Worm (Caenorhabditis elegans) whole organism, dauer: ENCODE measurements around the gene irld-57.

ENCODE experiments used
- unc-62 ChIP-seq: sonication (generic microtip); optimal IDR thresholded peaks from 2 replicates; lab custom pipeline; 2017; ENCODE audit warnings: missing biosample characterization, missing genetic modification reagents, missing genetic modification characterization

irld-57 gene

ce11 chrV:15733020-15733419 is 6.5 kb upstream of the irld-57 start:
- TF ChIP-seq unc-62 (GFP tag; lab: Kevin White, UChicago): no peak

ce11 chrV:15732209-15732608 is 5.7 kb upstream of the irld-57 start, which contains the start of gene str-38:
str-38 (minus strand) TSS chrV:15732309.
- TF ChIP-seq unc-62 (GFP tag; lab: Kevin White, UChicago): no peak

- no peak for TF ChIP-seq unc-62 (GFP tag; lab: Kevin White, UChicago)
These were observed 3.9 kb upstream of the irld-57 start, which contains the start of gene Y6E2A.10 for ce11 chrV:15730459-15730858. Y6E2A.10 (minus strand) TSS chrV:15730559.

ce11 chrV:15721888-15722287 is 4.6 kb downstream of the irld-57 start, which contains the start of gene srh-140:
srh-140 (plus strand) TSS chrV:15722188.
- no peak for TF ChIP-seq unc-62 (GFP tag; lab: Kevin White, UChicago)

ce11 chrV:15721431-15721830 is 5.1 kb downstream of the irld-57 start:
- TF ChIP-seq unc-62 (GFP tag; lab: Kevin White, UChicago): no peak

ce11 chrV:15719570-15719969 is 6.9 kb downstream of the irld-57 start, which contains the start of gene Y6E2A.7:
Y6E2A.7 (plus strand) TSS chrV:15719870.
- no peak for TF ChIP-seq unc-62 (GFP tag; lab: Kevin White, UChicago)

ce11 chrV:15718562-15718961 is 7.9 kb downstream of the irld-57 start, which contains the start of gene Y6E2A.5:
Y6E2A.5 (minus strand) TSS chrV:15718662.
- no peak for TF ChIP-seq unc-62 (GFP tag; lab: Kevin White, UChicago)

ce11 chrV:15716679-15717078 is 9.8 kb downstream of the irld-57 start, which contains the start of gene Y6E2A.4:
Y6E2A.4 (minus strand) TSS chrV:15716779.
- TF ChIP-seq unc-62 (GFP tag; lab: Kevin White, UChicago): no peak

- no peak for TF ChIP-seq unc-62 (GFP tag; lab: Kevin White, UChicago)
These were observed 10.9 kb downstream of the irld-57 start for ce11 chrV:15715636-15716035.

ce11 chrV:15712385-15712784 is 14.1 kb downstream of the irld-57 start:
- no peak for TF ChIP-seq unc-62 (GFP tag; lab: Kevin White, UChicago)

- TF ChIP-seq unc-62 (GFP tag; lab: Kevin White, UChicago): no peak
These were observed 14.6 kb downstream of the irld-57 start, which contains the start of gene str-101 for ce11 chrV:15711898-15712297. str-101 (minus strand) TSS chrV:15711998.

- TF ChIP-seq unc-62 (GFP tag; lab: Kevin White, UChicago): no peak
These were observed 16.1 kb downstream of the irld-57 start, which contains the start of gene Y6E2A.1 for ce11 chrV:15710401-15710800. Y6E2A.1 (minus strand) TSS chrV:15710501.

- TF ChIP-seq unc-62 (GFP tag; lab: Kevin White, UChicago): no peak
These were observed 18.5 kb downstream of the irld-57 start for ce11 chrV:15707982-15708381.

ce11 chrV:15704745-15705144 is 21.8 kb downstream of the irld-57 start, which contains the start of gene twk-34:
twk-34 (plus strand) TSS chrV:15704960.
- no peak for TF ChIP-seq unc-62 (GFP tag; lab: Kevin White, UChicago)

ce11 chrV:15702263-15702662 is 24.2 kb downstream of the irld-57 start, which contains the start of gene nhr-53:
nhr-53 (minus strand) TSS chrV:15702363.
- no peak for TF ChIP-seq unc-62 (GFP tag; lab: Kevin White, UChicago)

ce11 chrV:15699799-15700198 is 26.7 kb downstream of the irld-57 start, which contains the start of gene nhr-199:
nhr-199 (minus strand) TSS chrV:15699899.
- no peak for TF ChIP-seq unc-62 (GFP tag; lab: Kevin White, UChicago)

ce11 chrV:15698099-15698498 is 28.4 kb downstream of the irld-57 start, which contains the start of gene srx-29:
srx-29 (minus strand) TSS chrV:15698199.
- no peak for TF ChIP-seq unc-62 (GFP tag; lab: Kevin White, UChicago)
